Worm (Caenorhabditis elegans) whole organism, late embryonic: ENCODE data around the gene R04F11.5.
A peak's percentile ranks its signal among the peaks of the same experiment; 100 is the strongest.

ENCODE experiments used
- F13H6.1 ChIP-seq: sonication (generic microtip); optimal IDR thresholded peaks from 2 replicates; lab custom pipeline; 2016; ENCODE audit warnings: missing genetic modification characterization, missing compliant biosample characterization
- K02D7.2 ChIP-seq: sonication (generic microtip); optimal IDR thresholded peaks from 2 replicates; lab custom pipeline; 2017; ENCODE audit warnings: mild to moderate bottlenecking, missing genetic modification characterization, missing compliant biosample characterization
- K09A11.1 ChIP-seq: sonication (generic microtip); optimal IDR thresholded peaks from 2 replicates; lab custom pipeline; 2017; ENCODE audit warnings: antibody characterized with exemption, mild to moderate bottlenecking, missing genetic modification characterization, missing compliant biosample characterization; ENCODE audit not compliant: insufficient read depth
- T23F11.4 ChIP-seq: fragments of 200-800 bp; sonication (Bioruptor generic); optimal IDR thresholded peaks from 2 replicates; lab custom pipeline; 2018; ENCODE audit warnings: mild to moderate bottlenecking, missing genetic modification characterization, missing compliant biosample characterization
- Y22D7AL.16 ChIP-seq: sonication (generic microtip); optimal IDR thresholded peaks from 2 replicates; lab custom pipeline; 2016; ENCODE audit warnings: missing genetic modification characterization, missing compliant biosample characterization
- ceh-14 ChIP-seq: sonication (generic microtip); optimal IDR thresholded peaks from 2 replicates; lab custom pipeline; 2016; ENCODE audit warnings: missing genotype, missing genetic modification characterization, missing compliant biosample characterization
- ceh-18 ChIP-seq: sonication (generic microtip); optimal IDR thresholded peaks from 2 replicates; lab custom pipeline; 2016; ENCODE audit warnings: missing genetic modification characterization, missing compliant biosample characterization
- ceh-22 ChIP-seq: sonication (generic microtip); optimal IDR thresholded peaks from 2 replicates; lab custom pipeline; 2017; ENCODE audit warnings: missing biosample characterization, missing genetic modification characterization
- ceh-30 ChIP-seq: fragments of 150-350 bp; optimal IDR thresholded peaks from 2 replicates; lab custom pipeline; 2014; ENCODE audit warnings: missing biosample characterization, missing genetic modification characterization
- ceh-34 ChIP-seq: sonication (generic microtip); optimal IDR thresholded peaks from 2 replicates; lab custom pipeline; 2016; ENCODE audit warnings: mild to moderate bottlenecking, missing genetic modification characterization, missing compliant biosample characterization
- ceh-48 ChIP-seq: sonication (generic microtip); optimal IDR thresholded peaks from 2 replicates; lab custom pipeline; 2016; ENCODE audit warnings: missing genetic modification characterization, inconsistent platforms, missing compliant biosample characterization
- ceh-6 ChIP-seq: fragments of 200-800 bp; sonication (Bioruptor generic); optimal IDR thresholded peaks from 2 replicates; lab custom pipeline; 2018; ENCODE audit warnings: mild to moderate bottlenecking, missing genetic modification characterization, missing compliant biosample characterization
- ceh-9 ChIP-seq: sonication (generic microtip); optimal IDR thresholded peaks from 2 replicates; lab custom pipeline; 2016; ENCODE audit warnings: mild to moderate bottlenecking, missing genetic modification characterization, inconsistent platforms, missing compliant biosample characterization
- che-1 ChIP-seq: sonication (generic microtip); optimal IDR thresholded peaks from 2 replicates; lab custom pipeline; 2016; ENCODE audit warnings: mild to moderate bottlenecking, missing genetic modification characterization, missing compliant biosample characterization
- dmd-4 ChIP-seq: sonication (generic microtip); optimal IDR thresholded peaks from 2 replicates; lab custom pipeline; 2016; ENCODE audit warnings: borderline replicate concordance, missing genetic modification characterization, missing compliant biosample characterization
- elt-2 ChIP-seq: sonication (generic microtip); optimal IDR thresholded peaks from 2 replicates; lab custom pipeline; 2016; ENCODE audit warnings: missing genetic modification reagents, missing genetic modification characterization, missing compliant biosample characterization
- eyg-1 ChIP-seq: sonication (generic microtip); optimal IDR thresholded peaks from 2 replicates; lab custom pipeline; 2016; ENCODE audit warnings: missing genotype, missing genetic modification characterization, missing compliant biosample characterization
- fkh-10 ChIP-seq: fragments of 150-350 bp; optimal IDR thresholded peaks from 2 replicates; lab custom pipeline; 2014; ENCODE audit warnings: missing biosample characterization, missing genetic modification reagents, missing genetic modification characterization
- fkh-6 ChIP-seq: sonication (generic microtip); optimal IDR thresholded peaks from 2 replicates; lab custom pipeline; 2016; ENCODE audit warnings: missing genetic modification characterization, missing compliant biosample characterization
- hlh-13 ChIP-seq: fragments of 200-800 bp; sonication (Bioruptor generic); optimal IDR thresholded peaks from 2 replicates; lab custom pipeline; 2018; ENCODE audit warnings: mild to moderate bottlenecking, missing genetic modification characterization, missing compliant biosample characterization
- hlh-15 ChIP-seq: sonication (generic microtip); optimal IDR thresholded peaks from 2 replicates; lab custom pipeline; 2016; ENCODE audit warnings: missing genetic modification characterization, missing compliant biosample characterization
- hlh-30 ChIP-seq: sonication (generic microtip); optimal IDR thresholded peaks from 2 replicates; lab custom pipeline; 2017; ENCODE audit warnings: antibody characterized with exemption, missing genetic modification characterization, missing compliant biosample characterization; ENCODE audit not compliant: insufficient read depth
- hlh-6 ChIP-seq: sonication (generic microtip); optimal IDR thresholded peaks from 2 replicates; lab custom pipeline; 2016; ENCODE audit warnings: missing genotype, missing genetic modification characterization, missing compliant biosample characterization
- hlh-8 ChIP-seq: sonication (generic microtip); optimal IDR thresholded peaks from 2 replicates; lab custom pipeline; 2016; ENCODE audit warnings: missing genotype, missing genetic modification characterization, missing compliant biosample characterization
- lin-11 ChIP-seq: fragments of 200-800 bp; sonication (Bioruptor generic); optimal IDR thresholded peaks from 2 replicates; lab custom pipeline; 2018; ENCODE audit warnings: mild to moderate bottlenecking, missing genetic modification characterization, missing compliant biosample characterization
- madf-2 ChIP-seq: sonication (generic microtip); optimal IDR thresholded peaks from 2 replicates; lab custom pipeline; 2017; ENCODE audit warnings: missing genetic modification characterization, missing compliant biosample characterization
- mec-3 ChIP-seq: sonication (generic microtip); optimal IDR thresholded peaks from 2 replicates; lab custom pipeline; 2016; ENCODE audit warnings: borderline replicate concordance, missing genetic modification characterization, missing compliant biosample characterization
- nfya-1 ChIP-seq: sonication (generic microtip); optimal IDR thresholded peaks from 2 replicates; lab custom pipeline; 2017; ENCODE audit warnings: missing genetic modification characterization, mild to moderate bottlenecking, missing compliant biosample characterization, antibody characterized with exemption, moderate library complexity
- nhr-232 ChIP-seq: sonication (generic microtip); optimal IDR thresholded peaks from 2 replicates; lab custom pipeline; 2016; ENCODE audit warnings: missing genetic modification characterization, missing compliant biosample characterization
- pag-3 ChIP-seq: sonication (generic microtip); optimal IDR thresholded peaks from 2 replicates; lab custom pipeline; 2016; ENCODE audit warnings: missing compliant biosample characterization, missing genetic modification characterization, borderline replicate concordance
- pat-9 ChIP-seq: fragments of 200-800 bp; sonication (Bioruptor generic); optimal IDR thresholded peaks from 2 replicates; lab custom pipeline; 2018; ENCODE audit warnings: mild to moderate bottlenecking, missing genetic modification characterization, moderate library complexity, missing compliant biosample characterization
- pha-2 ChIP-seq: sonication (generic microtip); optimal IDR thresholded peaks from 2 replicates; lab custom pipeline; 2017; ENCODE audit warnings: mild to moderate bottlenecking, missing genetic modification characterization, missing compliant biosample characterization
- pha-4 ChIP-seq: fragments of 150-350 bp; optimal IDR thresholded peaks from 2 replicates; lab custom pipeline; 2018; ENCODE audit warnings: missing biosample characterization, missing genetic modification reagents, missing genetic modification characterization
- pqm-1 ChIP-seq: sonication (generic microtip); optimal IDR thresholded peaks from 2 replicates; lab custom pipeline; 2016; ENCODE audit warnings: missing genetic modification characterization, missing compliant biosample characterization
- pros-1 ChIP-seq: fragments of 150-350 bp; optimal IDR thresholded peaks from 2 replicates; lab custom pipeline; 2014; ENCODE audit warnings: missing biosample characterization, missing genetic modification reagents, missing genetic modification characterization
- ref-2 ChIP-seq: sonication (generic microtip); optimal IDR thresholded peaks from 2 replicates; lab custom pipeline; 2016; ENCODE audit warnings: missing genetic modification characterization, missing compliant biosample characterization
- rnt-1 ChIP-seq: sonication (generic microtip); optimal IDR thresholded peaks from 2 replicates; lab custom pipeline; 2016; ENCODE audit warnings: missing genetic modification characterization, missing compliant biosample characterization
- sdc-2 ChIP-seq: sonication (generic microtip); optimal IDR thresholded peaks from 2 replicates; lab custom pipeline; 2016; ENCODE audit warnings: missing genotype, missing genetic modification characterization, missing compliant biosample characterization
- syd-9 ChIP-seq: sonication (generic microtip); optimal IDR thresholded peaks from 2 replicates; lab custom pipeline; 2016; ENCODE audit warnings: mild to moderate bottlenecking, missing genetic modification characterization, moderate library complexity, missing compliant biosample characterization
- tbx-7 ChIP-seq: sonication (generic microtip); optimal IDR thresholded peaks from 2 replicates; lab custom pipeline; 2016; ENCODE audit warnings: missing genotype, missing genetic modification characterization, missing compliant biosample characterization
- unc-55 ChIP-seq: sonication (generic microtip); optimal IDR thresholded peaks from 2 replicates; lab custom pipeline; 2017; ENCODE audit warnings: missing biosample characterization, missing genetic modification reagents, missing genetic modification characterization
- unc-86 ChIP-seq: sonication (generic microtip); optimal IDR thresholded peaks from 2 replicates; lab custom pipeline; 2016; ENCODE audit warnings: missing genetic modification characterization, missing compliant biosample characterization
- zip-5 ChIP-seq: sonication (generic microtip); optimal IDR thresholded peaks from 2 replicates; lab custom pipeline; 2016; ENCODE audit warnings: missing genetic modification characterization, missing compliant biosample characterization

The R04F11.5 gene

DNA sequence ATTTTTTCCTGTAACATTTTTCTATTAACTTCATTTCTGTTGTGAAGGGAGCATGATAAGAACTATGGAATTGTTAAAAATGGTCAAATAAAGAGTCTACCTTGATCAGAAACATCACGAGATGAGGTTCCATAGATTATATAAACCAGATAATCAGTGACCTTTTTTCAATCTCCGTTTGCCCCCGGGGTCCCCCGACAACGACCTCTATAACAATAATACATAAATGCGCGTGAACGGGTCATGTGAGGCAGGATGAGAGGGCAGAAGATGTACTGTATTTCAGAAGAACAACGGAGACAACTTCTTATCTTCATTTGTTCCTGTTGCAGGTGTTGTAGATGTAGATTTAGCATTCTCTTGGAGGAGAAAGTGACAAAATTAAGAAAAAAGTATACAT is 34.0 kb upstream of the R04F11.5 start:
- TF ChIP-seq sdc-2 (tag; lab: Kevin White, UChicago) (no peak), mec-3 (no peak), pqm-1 (tag; lab: Kevin White, UChicago) (no peak), rnt-1 (tag; lab: Kevin White, UChicago) (no peak), ceh-6 (GFP tag; lab: Kevin White, UChicago) (no peak), nfya-1 (no peak), ceh-9 (no peak), elt-2 (no peak), ceh-22 (tag; lab: Kevin White, UChicago) (no peak), K02D7.2 (tag; lab: Kevin White, UChicago) (no peak), fkh-6 (tag; lab: Kevin White, UChicago) (no peak)

DNA sequence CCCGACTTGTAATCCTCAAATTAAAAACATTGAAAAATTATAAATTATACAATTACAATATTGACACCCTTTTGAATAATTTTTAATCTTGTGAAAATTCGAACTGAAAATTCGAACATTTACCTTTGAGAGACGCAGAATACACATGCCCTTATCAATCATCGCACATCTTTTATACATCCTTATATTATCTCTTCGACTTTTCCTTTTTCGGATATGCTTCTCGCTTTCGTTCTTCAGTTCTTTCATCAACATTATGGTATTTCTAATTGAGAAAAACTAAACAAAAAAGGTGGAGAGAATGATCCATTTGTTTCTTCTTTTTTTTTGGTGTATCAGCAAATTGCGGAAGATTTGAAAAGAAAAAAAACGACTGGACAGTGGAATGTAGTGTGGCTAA is 31.5 kb upstream of the R04F11.5 start:
- TF ChIP-seq tbx-7 (tag; lab: Kevin White, UChicago) (no peak), nhr-232 (tag; lab: Kevin White, UChicago) (no peak), ceh-14 (no peak), K09A11.1 (tag; lab: Kevin White, UChicago) (no peak)
- TF ChIP-seq, all 69 proteins: peak for 0

DNA sequence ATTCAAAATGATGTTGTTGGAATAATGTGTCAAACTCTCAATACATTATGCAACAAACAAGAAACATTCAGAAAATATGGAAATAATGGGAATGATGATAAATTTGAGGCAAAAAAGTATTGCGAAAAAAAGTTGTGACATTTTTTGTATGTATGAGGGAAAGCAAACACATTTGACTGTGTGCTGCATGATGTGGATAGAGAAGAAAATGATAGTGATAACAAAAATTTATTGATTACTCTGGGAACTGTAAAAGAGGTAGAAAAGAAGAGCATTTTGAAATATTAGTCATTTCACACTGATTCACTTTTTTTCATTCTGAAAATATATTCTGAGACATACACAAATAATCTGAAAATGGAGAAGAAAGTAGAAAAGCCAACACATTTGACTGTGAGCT is 30.0 kb upstream of the R04F11.5 start:
- TF ChIP-seq hlh-30, result no peak
- no peak for TF ChIP-seq pat-9 (tag; lab: Kevin White, UChicago)
- TF ChIP-seq pros-1 (tag; lab: Kevin White, UChicago), result no peak
- TF ChIP-seq ceh-18 (tag; lab: Kevin White, UChicago), result no peak
- no peak for TF ChIP-seq F13H6.1 (tag; lab: Kevin White, UChicago)
- no peak for TF ChIP-seq unc-55 (GFP tag; lab: Kevin White, UChicago)

DNA sequence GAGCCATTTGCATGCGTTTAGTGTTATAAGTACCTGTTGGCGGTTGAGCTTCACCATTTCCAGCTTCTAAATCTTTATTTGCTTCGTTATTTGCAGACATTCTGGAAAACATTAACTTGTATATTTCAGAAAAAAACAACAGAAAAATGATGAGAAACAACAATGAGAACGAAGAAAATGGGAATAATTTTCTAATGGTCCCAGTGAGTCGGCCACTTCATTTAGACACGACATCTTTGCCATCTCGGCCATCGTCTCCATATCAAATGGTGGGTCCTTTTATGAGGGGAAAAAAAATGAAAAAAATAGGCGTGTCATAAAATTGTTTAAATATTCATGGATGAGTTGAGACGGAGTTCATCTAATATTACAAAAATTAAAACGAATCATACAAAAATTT is 28.0 kb upstream of the R04F11.5 start, which contains the start of gene snb-2:
Gene snb-2, minus strand, starts transcription at position 101 of the 400 bp plus-strand sequence.
- TF ChIP-seq rnt-1 (tag; lab: Kevin White, UChicago) (no peak), hlh-15 (tag; lab: Kevin White, UChicago) (no peak), pqm-1 (tag; lab: Kevin White, UChicago) (no peak), pag-3 (tag; lab: Kevin White, UChicago) (no peak), Y22D7AL.16 (tag; lab: Kevin White, UChicago) (no peak), fkh-6 (tag; lab: Kevin White, UChicago) (no peak), ref-2 (tag; lab: Kevin White, UChicago) (no peak), zip-5 (tag; lab: Kevin White, UChicago) (no peak), ceh-48 (tag; lab: Kevin White, UChicago) (no peak), hlh-6 (tag; lab: Kevin White, UChicago) (no peak), hlh-13 (GFP tag; lab: Kevin White, UChicago) (no peak)

DNA sequence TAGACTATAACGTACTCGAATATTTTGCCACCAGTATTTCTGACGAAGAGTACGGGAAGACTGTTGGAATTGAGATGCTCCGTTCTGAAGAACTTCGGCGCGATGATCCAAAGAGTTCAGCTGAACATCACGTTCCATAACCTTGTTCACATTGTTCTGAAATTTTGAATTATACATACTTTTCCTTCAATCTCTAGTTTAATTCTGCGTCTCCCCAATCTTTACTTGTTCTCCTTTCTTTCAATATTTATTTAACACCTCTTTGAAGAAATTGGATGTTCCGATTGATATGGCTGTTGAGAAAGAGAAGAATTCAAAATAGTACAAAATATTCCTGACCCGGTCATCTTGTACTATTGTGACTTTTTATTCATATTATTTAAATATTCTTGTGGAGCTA is 27.0 kb upstream of the R04F11.5 start, which contains the start of gene F23H12.3:
Gene F23H12.3, plus strand, starts transcription at position 301 of the 400 bp plus-strand sequence.
- TF ChIP-seq nfya-1 (no peak), syd-9 (tag; lab: Kevin White, UChicago) (no peak)

DNA sequence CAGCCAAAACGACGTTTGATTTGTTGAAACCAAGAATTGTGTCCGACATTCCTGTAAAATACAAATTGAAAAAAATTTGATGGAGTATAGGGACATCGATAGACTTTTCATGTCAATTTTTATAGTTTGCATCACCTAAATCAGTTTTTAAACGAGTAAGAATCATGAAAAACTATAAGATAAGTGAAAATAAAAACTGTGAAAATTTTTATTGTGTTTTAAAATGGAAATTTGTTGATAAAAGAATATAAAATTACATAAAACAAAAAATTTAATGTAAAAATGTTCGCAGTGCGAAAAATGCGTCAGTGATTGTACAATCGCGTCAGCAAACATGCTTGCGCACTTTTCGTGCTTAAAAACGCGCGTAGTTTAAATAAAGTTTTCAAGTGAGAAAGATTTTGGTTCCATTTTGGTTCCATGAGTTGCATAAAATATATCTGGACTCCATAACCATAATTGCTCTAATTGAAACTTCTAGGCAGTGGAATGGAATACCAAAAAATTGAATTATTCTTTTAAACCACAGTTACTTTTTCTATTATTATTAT is 25.7 kb upstream of the R04F11.5 start, which contains the start of gene tomm-20:
Gene tomm-20, minus strand, starts transcription at position 51 of the 551 bp plus-strand sequence.
- TF ChIP-seq pqm-1 (tag; lab: Kevin White, UChicago), result no peak
- no peak for TF ChIP-seq syd-9 (tag; lab: Kevin White, UChicago)
- peak; percentile 33 for TF ChIP-seq pha-2 (tag; lab: Kevin White, UChicago)
- TF ChIP-seq madf-2 (tag; lab: Kevin White, UChicago), result peak; percentile 51
- no peak for TF ChIP-seq fkh-10 (GFP tag; lab: Kevin White, UChicago)
- no peak for TF ChIP-seq ceh-22 (tag; lab: Kevin White, UChicago)
- peak; percentile 40 for TF ChIP-seq lin-11 (tag; lab: Kevin White, UChicago)
- peak; percentile 83 for TF ChIP-seq ceh-14
- TF ChIP-seq eyg-1 (tag; lab: Kevin White, UChicago), result no peak
- TF ChIP-seq pha-4 (tag; lab: Kevin White, UChicago), result no peak
- TF ChIP-seq hlh-8 (tag; lab: Kevin White, UChicago), result peak; percentile 40
- no peak for TF ChIP-seq dmd-4 (tag; lab: Kevin White, UChicago)
- TF ChIP-seq T23F11.4 (GFP tag; lab: Kevin White, UChicago), result peak; percentile 17
- TF ChIP-seq ceh-30 (tag; lab: Kevin White, UChicago), result no peak
- peak; percentile 71 for TF ChIP-seq unc-86 (tag; lab: Kevin White, UChicago)
- TF ChIP-seq ceh-34 (tag; lab: Kevin White, UChicago), result peak; percentile 77
- no peak for TF ChIP-seq che-1 (tag; lab: Kevin White, UChicago)
- peak; percentile 32 for TF ChIP-seq fkh-6 (tag; lab: Kevin White, UChicago)
